Worm (Caenorhabditis elegans): ENCODE results near the gene nlf-1.

nlf-1 gene

ce11 chrX:1017456-1017855 is at the start of gene nlf-1, which contains the start of gene F55A4.13:
Gene nlf-1, minus strand, starts transcription at chrX:1017567.
Gene F55A4.13, minus strand, starts transcription at chrX:1017556.
- TF ChIP-seq snpc-4 (tag; optimal IDR thresholded peaks at IDR 0.05) (no peak), elt-3 (tag; optimal IDR thresholded peaks at IDR 0.05) (no peak), blmp-1 (tag; optimal IDR thresholded peaks at IDR 0.05) (no peak), mab-5 (tag; optimal IDR thresholded peaks at IDR 0.05) (no peak), unc-120 (tag; optimal IDR thresholded peaks at IDR 0.05; ENCODE audit: poor library complexity, severe bottlenecking) (no peak), elt-1 (tag; optimal IDR thresholded peaks at IDR 0.05; ENCODE audit: borderline replicate concordance, insufficient read depth) (no peak), lin-32 (GFP tag; optimal IDR thresholded peaks at IDR 0.05) (no peak), ceh-39 (tag; optimal IDR thresholded peaks at IDR 0.05) (no peak), unc-62 (GFP tag; optimal IDR thresholded peaks at IDR 0.05) (no peak)

DNA sequence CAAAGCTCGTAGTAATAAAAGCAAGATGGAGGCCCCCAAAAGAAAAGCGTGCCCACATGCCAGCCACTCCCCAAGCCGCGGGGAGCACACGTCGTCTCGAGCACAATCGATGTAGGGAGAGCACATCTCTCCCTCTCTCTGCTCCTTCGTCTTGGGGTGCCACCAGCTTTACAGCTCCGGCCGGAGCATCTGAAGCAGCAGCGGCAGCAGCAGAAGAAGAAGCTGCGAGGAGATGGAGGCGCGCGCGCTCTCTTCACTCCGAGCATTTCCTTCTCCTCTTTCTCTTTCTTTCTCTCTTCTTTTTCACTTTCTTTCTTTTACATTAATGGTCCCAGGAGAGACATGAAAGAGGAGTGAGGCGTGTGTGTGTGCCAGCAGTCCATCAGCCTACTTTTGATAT is 46.7 kb upstream of the nlf-1 start:
- no peak for TF ChIP-seq bed-3 (GFP tag; optimal IDR thresholded peaks at IDR 0.05)
- peak; percentile 0 for TF ChIP-seq lsy-2 (tag; optimal IDR thresholded peaks at IDR 0.05)
- TF ChIP-seq ces-1 (GFP tag; optimal IDR thresholded peaks at IDR 0.05), result peak; percentile 62
- TF ChIP-seq unc-39 (tag; optimal IDR thresholded peaks at IDR 0.05), result no peak
- peak; percentile 23 for TF ChIP-seq mls-2 (tag; optimal IDR thresholded peaks at IDR 0.05)
- peak; percentile 36 for TF ChIP-seq hlh-1 (tag; optimal IDR thresholded peaks at IDR 0.05)
- no peak for TF ChIP-seq nhr-237 (tag; optimal IDR thresholded peaks at IDR 0.05)
- peak; percentile 31 for TF ChIP-seq drap-1 (GFP tag; optimal IDR thresholded peaks at IDR 0.05)
- peak; percentile 54 for TF ChIP-seq sptf-1 (tag; optimal IDR thresholded peaks at IDR 0.05)
- peak; percentile 70 for TF ChIP-seq unc-120 (tag; optimal IDR thresholded peaks at IDR 0.05; ENCODE audit: poor library complexity, severe bottlenecking)
- TF ChIP-seq ztf-11 (tag; optimal IDR thresholded peaks at IDR 0.05), result no peak
- TF ChIP-seq zip-8 (tag; optimal IDR thresholded peaks at IDR 0.05), result no peak
- no peak for TF ChIP-seq blmp-1 (tag; optimal IDR thresholded peaks at IDR 0.05)
- TF ChIP-seq unc-62 (GFP tag; optimal IDR thresholded peaks at IDR 0.05), result peak; percentile 34

- TF ChIP-seq mep-1 (tag; optimal IDR thresholded peaks at IDR 0.05), result peak; percentile 7
- peak; percentile 11 for TF ChIP-seq unc-120 (tag; optimal IDR thresholded peaks at IDR 0.05; ENCODE audit: poor library complexity, severe bottlenecking)
- no peak for TF ChIP-seq bed-3 (GFP tag; optimal IDR thresholded peaks at IDR 0.05)
- peak; percentile 95 for TF ChIP-seq ces-1 (GFP tag; optimal IDR thresholded peaks at IDR 0.05)
Observed at ce11 chrX:1062403-1063073, 45.2 kb upstream of the nlf-1 start, which contains the start of gene unc-1. Gene unc-1, minus strand, starts transcription at chrX:1062453.

DNA sequence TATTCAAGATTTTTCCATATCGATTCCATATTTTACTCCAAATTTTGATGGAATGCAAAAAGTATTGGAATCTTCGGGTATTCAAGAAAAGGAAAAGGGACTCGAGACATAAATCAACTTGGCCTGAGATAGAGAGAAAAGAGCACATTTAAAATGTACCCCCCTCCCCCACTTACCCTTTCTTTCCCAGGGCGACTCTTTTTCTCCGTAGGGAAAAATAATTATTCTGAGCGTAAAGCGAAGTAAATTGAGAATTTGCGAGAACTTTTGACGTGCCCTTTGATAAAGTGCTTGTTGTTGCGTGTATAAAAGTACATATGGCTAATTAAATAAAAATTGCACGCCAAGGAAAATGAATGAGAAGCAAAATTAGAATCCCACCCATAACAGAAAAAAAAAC is 43.3 kb upstream of the nlf-1 start:
- no peak for TF ChIP-seq lin-13 (tag; optimal IDR thresholded peaks at IDR 0.05)
- peak; percentile 64 for TF ChIP-seq ces-1 (GFP tag; optimal IDR thresholded peaks at IDR 0.05)

DNA sequence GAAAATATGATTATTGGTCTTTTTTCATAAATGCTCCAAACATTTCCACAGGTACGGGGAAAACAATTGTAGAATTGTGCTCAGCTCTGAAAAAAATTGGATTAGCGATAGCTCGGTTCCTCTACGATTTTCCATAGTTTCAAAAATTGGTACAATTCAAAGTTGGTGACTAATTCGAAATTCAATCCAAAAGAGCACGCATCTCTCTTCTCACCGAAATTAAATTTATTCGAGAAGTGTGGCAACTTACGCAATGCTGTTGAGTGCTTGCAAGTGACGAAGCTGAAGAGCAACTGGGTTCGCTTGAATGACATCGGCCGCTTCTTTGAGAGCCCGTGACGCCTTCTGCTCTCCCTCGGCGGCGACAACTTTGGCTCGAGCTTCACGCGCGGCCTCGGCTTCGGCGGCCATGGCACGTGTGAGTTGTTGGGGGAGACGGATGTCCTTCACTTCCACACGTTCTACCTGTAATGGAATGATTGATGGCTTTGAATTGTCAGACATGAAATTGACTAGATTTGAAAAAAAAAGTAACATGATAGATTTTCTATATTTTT is 40.5 kb upstream of the nlf-1 start:
- TF ChIP-seq mab-5 (tag; optimal IDR thresholded peaks at IDR 0.05), result no peak
- TF ChIP-seq ces-1 (GFP tag; optimal IDR thresholded peaks at IDR 0.05), result peak; percentile 95

DNA sequence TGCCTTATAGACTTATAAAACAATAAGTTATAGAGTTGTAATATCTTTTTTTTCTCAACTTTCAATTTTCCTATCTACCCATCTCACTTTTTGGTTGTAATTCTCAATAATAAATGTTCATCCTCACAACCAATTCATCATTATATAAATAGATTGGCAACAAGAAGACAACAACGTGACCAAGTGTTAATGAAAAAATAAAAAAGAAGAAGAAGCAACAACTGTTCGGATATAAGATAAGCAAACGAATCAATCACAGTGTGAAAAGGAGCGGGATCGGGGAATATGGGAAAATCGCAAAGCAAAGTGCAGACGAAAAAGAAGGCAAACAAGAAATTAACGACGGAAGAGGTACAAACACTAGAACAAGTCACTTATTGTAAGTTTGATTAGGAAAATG is 36.6 kb upstream of the nlf-1 start, which contains the start of gene ncs-3:
Gene ncs-3 (plus strand): TSS at position 153 of the 400 bp plus-strand sequence.
- TF ChIP-seq nhr-12 (tag; optimal IDR thresholded peaks at IDR 0.05) (no peak), hlh-1 (tag; optimal IDR thresholded peaks at IDR 0.05) (peak; percentile 36), ceh-39 (tag; optimal IDR thresholded peaks at IDR 0.05) (no peak), mep-1 (tag; optimal IDR thresholded peaks at IDR 0.05) (no peak), M03D4.4 (tag; optimal IDR thresholded peaks at IDR 0.05) (no peak), unc-120 (tag; optimal IDR thresholded peaks at IDR 0.05; ENCODE audit: poor library complexity, severe bottlenecking) (peak; percentile 62), unc-62 (GFP tag; optimal IDR thresholded peaks at IDR 0.05) (peak; percentile 71), ceh-43 (GFP tag; optimal IDR thresholded peaks at IDR 0.05) (no peak), elt-3 (tag; optimal IDR thresholded peaks at IDR 0.05) (no peak)

- TF ChIP-seq sem-2 (GFP tag; optimal IDR thresholded peaks at IDR 0.05), result no peak
- TF ChIP-seq sptf-1 (tag; optimal IDR thresholded peaks at IDR 0.05), result no peak
- no peak for TF ChIP-seq cnd-1 (tag; optimal IDR thresholded peaks at IDR 0.05)
- TF ChIP-seq nhr-237 (tag; optimal IDR thresholded peaks at IDR 0.05), result no peak
- no peak for TF ChIP-seq M03D4.4 (tag; optimal IDR thresholded peaks at IDR 0.05)
- no peak for TF ChIP-seq ceh-39 (tag; optimal IDR thresholded peaks at IDR 0.05)
- no peak for TF ChIP-seq nhr-12 (tag; optimal IDR thresholded peaks at IDR 0.05)
- no peak for TF ChIP-seq drap-1 (GFP tag; optimal IDR thresholded peaks at IDR 0.05)
- TF ChIP-seq snpc-4 (tag; optimal IDR thresholded peaks at IDR 0.05), result no peak
- no peak for TF ChIP-seq mep-1 (tag; optimal IDR thresholded peaks at IDR 0.05)
- no peak for TF ChIP-seq ces-1 (GFP tag; optimal IDR thresholded peaks at IDR 0.05)
- TF ChIP-seq hlh-1 (tag; optimal IDR thresholded peaks at IDR 0.05), result no peak
- TF ChIP-seq unc-62 (GFP tag; optimal IDR thresholded peaks at IDR 0.05), result no peak
- TF ChIP-seq elt-3 (tag; optimal IDR thresholded peaks at IDR 0.05), result no peak
- no peak for TF ChIP-seq mab-5 (tag; optimal IDR thresholded peaks at IDR 0.05)
- TF ChIP-seq blmp-1 (tag; optimal IDR thresholded peaks at IDR 0.05), result no peak
Observed at ce11 chrX:1052960-1053359, 35.6 kb upstream of the nlf-1 start.

Measured in whole organism, mixed stage, embryonic.